In genomic region chrX:13315093-13315492, ce11 we compare ENCODE assay signal across 4 worm cellular contexts.
TF ChIP-seq lines count a peak whose summit lies in the region.

No protein-coding gene starts in this region.

TF ChIP-seq in whole organism, L1 larva, 84 proteins besides CTCF, POLR2A, EP300 and RAD21:
- TF ChIP-seq tbx-2 (tag; optimal IDR thresholded peaks at IDR 0.05; lab: Kevin White, UChicago) (peak; percentile 26), unc-130 (tag; optimal IDR thresholded peaks at IDR 0.05; lab: Kevin White, UChicago) (peak; percentile 28), nhr-19 (GFP tag; conservative IDR thresholded peaks at IDR 0.05; lab: Robert Waterston, UW) (peak; percentile 28), mdl-1 (tag; optimal IDR thresholded peaks at IDR 0.05; lab: Kevin White, UChicago) (peak in 1 of 2 experiments; percentile 5), nhr-71 (tag; optimal IDR thresholded peaks at IDR 0.05; lab: Kevin White, UChicago) (peak; percentile 75), xbp-1 (tag; optimal IDR thresholded peaks at IDR 0.05; lab: Kevin White, UChicago) (no peak), vab-15 (tag; optimal IDR thresholded peaks at IDR 0.05; lab: Kevin White, UChicago) (peak; percentile 46), nhr-47 (tag; optimal IDR thresholded peaks at IDR 0.05; lab: Kevin White, UChicago) (no peak), nhr-85 (tag; lab: Kevin White, UChicago) (peak; percentile 89), nhr-237 (tag; optimal IDR thresholded peaks at IDR 0.05; lab: Kevin White, UChicago) (no peak), elt-3 (tag; optimal IDR thresholded peaks at IDR 0.05; lab: Kevin White, UChicago) (peak in 1 of 6 experiments; percentile 87), C16A3.4 (tag; optimal IDR thresholded peaks at IDR 0.05; lab: Kevin White, UChicago) (no peak), grh-1 (GFP tag; IDR thresholded peaks at IDR 0.05; lab: Robert Waterston, UW) (no peak), ceh-88 (GFP tag; IDR thresholded peaks at IDR 0.05; lab: Robert Waterston, UW) (no peak), mep-1 (tag; optimal IDR thresholded peaks at IDR 0.05; lab: Kevin White, UChicago) (peak; percentile 43), tlp-1 (tag; optimal IDR thresholded peaks at IDR 0.05; lab: Kevin White, UChicago) (no peak), nhr-20 (tag; optimal IDR thresholded peaks at IDR 0.05; lab: Kevin White, UChicago) (peak; percentile 55), mab-9 (GFP tag; IDR thresholded peaks at IDR 0.05; lab: Robert Waterston, UW) (no peak), blmp-1 (tag; optimal IDR thresholded peaks at IDR 0.05; lab: Kevin White, UChicago) (peak; percentile 41), lin-14 (GFP tag; optimal IDR thresholded peaks at IDR 0.05; lab: Kevin White, UChicago) (peak; percentile 52), lin-35 (GFP tag; optimal IDR thresholded peaks at IDR 0.05; lab: Kevin White, UChicago) (peak in 1 of 2 experiments; percentile 48), snu-23 (GFP tag; optimal IDR thresholded peaks at IDR 0.05; lab: Kevin White, UChicago) (peak; percentile 7)

TF ChIP-seq in whole organism, L2 larva, 48 proteins besides CTCF, POLR2A, EP300 and RAD21:
- peak; percentile 23 for TF ChIP-seq mab-5 (tag; optimal IDR thresholded peaks at IDR 0.05; lab: Kevin White, UChicago)
- no peak for TF ChIP-seq lin-11 (tag; optimal IDR thresholded peaks at IDR 0.05; lab: Kevin White, UChicago)
- TF ChIP-seq sma-3 (GFP tag; optimal IDR thresholded peaks at IDR 0.05; lab: Kevin White, UChicago) = peak; percentile 76
- TF ChIP-seq fos-1 (tag; optimal IDR thresholded peaks at IDR 0.05; lab: Kevin White, UChicago) = peak; percentile 2
- TF ChIP-seq sma-9 (GFP tag; optimal IDR thresholded peaks at IDR 0.05; lab: Kevin White, UChicago) = peak; percentile 59
- no peak for TF ChIP-seq sma-9 (tag; optimal IDR thresholded peaks at IDR 0.05; lab: Kevin White, UChicago)
- TF ChIP-seq nhr-21 (tag; optimal IDR thresholded peaks at IDR 0.05; lab: Kevin White, UChicago) = peak; percentile 33
- no peak for TF ChIP-seq elt-3 (tag; optimal IDR thresholded peaks at IDR 0.05; lab: Kevin White, UChicago)
- TF ChIP-seq nhr-25 (tag; optimal IDR thresholded peaks at IDR 0.05; lab: Kevin White, UChicago) = peak; percentile 77

TF ChIP-seq in whole organism, L3 larva, 47 proteins besides CTCF, POLR2A, EP300 and RAD21:
- TF ChIP-seq nhr-23 (tag; optimal IDR thresholded peaks at IDR 0.05; lab: Kevin White, UChicago) = peak; percentile 37
- TF ChIP-seq aly-2 (tag; optimal IDR thresholded peaks at IDR 0.05; lab: Kevin White, UChicago) = no peak
- no peak for TF ChIP-seq fos-1 (tag; optimal IDR thresholded peaks at IDR 0.05; lab: Kevin White, UChicago)
- TF ChIP-seq hmg-11 (tag; optimal IDR thresholded peaks at IDR 0.05; lab: Kevin White, UChicago) = no peak
- TF ChIP-seq fkh-10 (GFP tag; optimal IDR thresholded peaks at IDR 0.05; lab: Kevin White, UChicago) = no peak
- no peak for TF ChIP-seq tbx-2 (tag; optimal IDR thresholded peaks at IDR 0.05; lab: Kevin White, UChicago)
- TF ChIP-seq nhr-43 (tag; optimal IDR thresholded peaks at IDR 0.05; lab: Kevin White, UChicago; ENCODE audit: poor library complexity, severe bottlenecking) = peak; percentile 8
- no peak for TF ChIP-seq nhr-237 (tag; optimal IDR thresholded peaks at IDR 0.05; lab: Kevin White, UChicago)
- no peak for TF ChIP-seq ceh-82 (tag; optimal IDR thresholded peaks at IDR 0.05; lab: Kevin White, UChicago)
- TF ChIP-seq zag-1 (tag; optimal IDR thresholded peaks at IDR 0.05; lab: Kevin White, UChicago) = no peak
- TF ChIP-seq nhr-25 (tag; optimal IDR thresholded peaks at IDR 0.05; lab: Kevin White, UChicago) = peak; percentile 61
- no peak for TF ChIP-seq unc-39 (tag; optimal IDR thresholded peaks at IDR 0.05; lab: Kevin White, UChicago)
- TF ChIP-seq lin-15B (tag; optimal IDR thresholded peaks at IDR 0.05; lab: Kevin White, UChicago) = no peak
- no peak for TF ChIP-seq skn-1 (tag; optimal IDR thresholded peaks at IDR 0.05; lab: Kevin White, UChicago)
- no peak for TF ChIP-seq eor-1 (tag; optimal IDR thresholded peaks at IDR 0.05; lab: Kevin White, UChicago)
- no peak for TF ChIP-seq R02D3.7 (tag; optimal IDR thresholded peaks at IDR 0.05; lab: Kevin White, UChicago)
- no peak for TF ChIP-seq mdl-1 (tag; optimal IDR thresholded peaks at IDR 0.05; lab: Kevin White, UChicago)
- no peak for TF ChIP-seq lsy-12 (tag; optimal IDR thresholded peaks at IDR 0.05; lab: Kevin White, UChicago)

TF ChIP-seq in whole organism, L4 larva, 104 proteins besides CTCF, POLR2A, EP300 and RAD21:
- TF ChIP-seq mep-1 (tag; optimal IDR thresholded peaks at IDR 0.05; lab: Kevin White, UChicago) (peak; percentile 5), hlh-30 (tag; optimal IDR thresholded peaks at IDR 0.05; lab: Kevin White, UChicago; ENCODE audit: insufficient read depth) (peak; percentile 72), nhr-28 (tag; optimal IDR thresholded peaks at IDR 0.05; lab: Kevin White, UChicago) (peak; percentile 94), Y105C5A.15 (GFP tag; IDR thresholded peaks at IDR 0.05; lab: Robert Waterston, UW) (no peak), unc-62 (GFP tag; optimal IDR thresholded peaks at IDR 0.05 in 1 of 2; lab: Kevin White, UChicago) (peak in 1 of 2 experiments; percentile 54), unc-62 (tag; optimal IDR thresholded peaks at IDR 0.05; lab: Kevin White, UChicago) (no peak), cey-2 (tag; optimal IDR thresholded peaks at IDR 0.05; lab: Kevin White, UChicago; ENCODE audit: borderline replicate concordance, insufficient read depth) (no peak), ceh-62 (tag; optimal IDR thresholded peaks at IDR 0.05; lab: Kevin White, UChicago) (no peak), aha-1 (tag; lab: Kevin White, UChicago) (no peak), lin-39 (tag; optimal IDR thresholded peaks at IDR 0.05; lab: Kevin White, UChicago) (no peak), mdl-1 (tag; optimal IDR thresholded peaks at IDR 0.05; lab: Kevin White, UChicago) (peak in 1 of 2 experiments; percentile 35), hlh-11 (tag; optimal IDR thresholded peaks at IDR 0.05; lab: Kevin White, UChicago) (peak; percentile 35)

Comparison
In these comparisons a context has a peak if more than half of its experiments do, and no peak if none do; other contexts are left out.
1. Of the 29 proteins assayed by ChIP-seq in both whole organism, L4 larva and whole organism, L1 larva: peak only in whole organism, L4 larva: nhr-28; only in whole organism, L1 larva: unc-130; in both: mep-1; in neither: 24; mixed calls (peak in some experiments, not most) for 2.